Fruit fly (Drosophila melanogaster) whole organism, embryonic: ENCODE data around the gene CG31548.

ENCODE experiments used
- Ada2b ChIP-seq: fragments of 200-800 bp; sonication (Bioruptor generic); IDR thresholded peaks from 2 replicates; pipeline ENCODE4 v1.3.6; 2022; ENCODE audit warnings: missing biosample characterization, missing genetic modification characterization
- Adf1 ChIP-seq: fragments of 200-800 bp; sonication (Bioruptor generic); IDR thresholded peaks from 2 replicates; pipeline ENCODE4 v1.3.6; 2022; ENCODE audit warnings: missing biosample characterization, missing genetic modification characterization
- Atf6 ChIP-seq: fragments of 200-800 bp; sonication (Bioruptor generic); IDR thresholded peaks from 2 replicates; pipeline ENCODE4 v1.3.6; 2022; ENCODE audit warnings: missing biosample characterization, missing genetic modification characterization
- CG10321 ChIP-seq: fragments of 200-800 bp; sonication (Bioruptor generic); IDR thresholded peaks from 2 replicates; pipeline ENCODE4 v1.3.6; 2022; ENCODE audit warnings: missing biosample characterization, missing genetic modification characterization
- CG10462 ChIP-seq: fragments of 200-800 bp; sonication (Bioruptor generic); optimal IDR thresholded peaks from 2 replicates; lab custom pipeline; 2016; ENCODE audit warnings: missing biosample characterization, missing genetic modification characterization
- CG10543 ChIP-seq: fragments of 200-800 bp; sonication (Bioruptor generic); optimal IDR thresholded peaks from 3 replicates; lab custom pipeline; 2017; ENCODE audit warnings: missing biosample characterization, mild to moderate bottlenecking, missing genetic modification characterization, moderate library complexity
- CG10654 ChIP-seq: fragments of 200-800 bp; sonication (Bioruptor generic); optimal IDR thresholded peaks from 2 replicates; lab custom pipeline; 2016; ENCODE audit warnings: missing biosample characterization, missing genetic modification characterization
- CG11504 ChIP-seq: fragments of 200-800 bp; sonication (Bioruptor generic); optimal IDR thresholded peaks from 3 replicates; lab custom pipeline; 2019; ENCODE audit warnings: missing biosample characterization, mild to moderate bottlenecking, missing genetic modification characterization, moderate library complexity
- CG12104 ChIP-seq: fragments of 200-800 bp; sonication (Bioruptor generic); optimal IDR thresholded peaks from 3 replicates; lab custom pipeline; 2016; ENCODE audit warnings: missing biosample characterization, missing genetic modification characterization
- CG12391 ChIP-seq: fragments of 200-800 bp; sonication (Bioruptor generic); optimal IDR thresholded peaks from 3 replicates; lab custom pipeline; 2018; ENCODE audit warnings: missing biosample characterization, mild to moderate bottlenecking, missing genetic modification characterization, moderate library complexity
- CG13775 ChIP-seq: fragments of 200-800 bp; sonication (Bioruptor generic); optimal IDR thresholded peaks from 3 replicates; lab custom pipeline; 2017; ENCODE audit warnings: missing biosample characterization, mild to moderate bottlenecking, missing genetic modification characterization
- CG14014 ChIP-seq: fragments of 200-800 bp; sonication (Bioruptor generic); IDR thresholded peaks from 2 replicates; pipeline ENCODE4 v1.3.6; 2022; ENCODE audit warnings: missing biosample characterization, missing genetic modification characterization
- CG17359 ChIP-seq: fragments of 200-800 bp; sonication (Bioruptor generic); optimal IDR thresholded peaks from 3 replicates; lab custom pipeline; 2018; ENCODE audit warnings: missing biosample characterization, mild to moderate bottlenecking, missing genetic modification characterization, moderate library complexity
- CG30431 ChIP-seq: fragments of 200-800 bp; sonication (Bioruptor generic); optimal IDR thresholded peaks from 2 replicates; lab custom pipeline; 2017; ENCODE audit warnings: missing biosample characterization, missing genetic modification characterization
- CG32767 ChIP-seq: fragments of 200-800 bp; sonication (Bioruptor generic); IDR thresholded peaks from 2 replicates; pipeline ENCODE4 v1.3.6; 2022; ENCODE audit warnings: missing biosample characterization, missing genetic modification characterization
- CG33557 ChIP-seq: fragments of 200-800 bp; sonication (Bioruptor generic); optimal IDR thresholded peaks from 2 replicates; lab custom pipeline; 2019; ENCODE audit warnings: missing biosample characterization, mild to moderate bottlenecking, missing genetic modification characterization, moderate library complexity
- CG3995 ChIP-seq: fragments of 200-800 bp; sonication (Bioruptor generic); optimal IDR thresholded peaks from 3 replicates; lab custom pipeline; 2016; ENCODE audit warnings: missing biosample characterization, missing genetic modification characterization
- CG4707 ChIP-seq: fragments of 200-800 bp; sonication (Bioruptor generic); optimal IDR thresholded peaks from 2 replicates; lab custom pipeline; 2018; ENCODE audit warnings: missing biosample characterization, mild to moderate bottlenecking, missing genetic modification characterization, moderate library complexity
- CG5245 ChIP-seq: fragments of 200-800 bp; sonication (Bioruptor generic); optimal IDR thresholded peaks from 3 replicates; lab custom pipeline; 2016; ENCODE audit warnings: missing biosample characterization, missing genetic modification characterization
- CG6765 ChIP-seq: fragments of 200-800 bp; sonication (Bioruptor generic); optimal IDR thresholded peaks from 3 replicates; lab custom pipeline; 2017; ENCODE audit warnings: missing biosample characterization, mild to moderate bottlenecking, missing genetic modification characterization
- CG6791 ChIP-seq: fragments of 200-800 bp; sonication (Bioruptor generic); IDR thresholded peaks from 3 replicates; pipeline ENCODE4 v1.3.6; 2022; ENCODE audit warnings: missing biosample characterization, missing genetic modification characterization; ENCODE audit not compliant: partially characterized antibody
- CG8359 ChIP-seq: fragments of 200-800 bp; sonication (Bioruptor generic); optimal IDR thresholded peaks from 2 replicates; lab custom pipeline; 2017; ENCODE audit warnings: missing biosample characterization, mild to moderate bottlenecking, missing genetic modification characterization, borderline replicate concordance
- CG8924 ChIP-seq: fragments of 200-800 bp; optimal IDR thresholded peaks from 3 replicates; lab custom pipeline; 2019; ENCODE audit warnings: missing biosample characterization, mild to moderate bottlenecking, missing genetic modification characterization, moderate library complexity
- CG8944 ChIP-seq: fragments of 200-800 bp; sonication (Bioruptor generic); optimal IDR thresholded peaks from 3 replicates; lab custom pipeline; 2016; ENCODE audit warnings: missing biosample characterization, missing genetic modification characterization
- CG9797 ChIP-seq: fragments of 200-800 bp; sonication (Bioruptor generic); optimal IDR thresholded peaks from 3 replicates; lab custom pipeline; 2018; ENCODE audit warnings: missing biosample characterization, mild to moderate bottlenecking, missing genetic modification characterization
- CG9817 ChIP-seq: fragments of 200-800 bp; sonication (Bioruptor generic); optimal IDR thresholded peaks from 2 replicates; lab custom pipeline; 2018; ENCODE audit warnings: missing biosample characterization, mild to moderate bottlenecking, missing genetic modification characterization, moderate library complexity
- D ChIP-seq, 2 experiments: fragments of 200-800 bp in 1 of 2; fragments of >200 bp in 1 of 2; sonication (Bioruptor generic) in 1 of 2; optimal IDR thresholded peaks; 2 replicates in 1 of 2; 3 replicates in 1 of 2; lab custom pipeline; 2017; ENCODE audit warnings: mild to moderate bottlenecking in 1 of 2, missing biosample characterization in 1 of 2, missing genetic modification characterization in 1 of 2, missing genetic modification reagents in 1 of 2
- Dad ChIP-seq: fragments of 200-800 bp; sonication (Bioruptor generic); optimal IDR thresholded peaks from 3 replicates; lab custom pipeline; 2016; ENCODE audit warnings: missing biosample characterization, missing genetic modification characterization
- Dip2 ChIP-seq: fragments of 200-800 bp; sonication (Bioruptor generic); IDR thresholded peaks from 2 replicates; pipeline ENCODE4 v1.3.6; 2022; ENCODE audit warnings: missing biosample characterization, missing genetic modification characterization
- Hand ChIP-seq: fragments of 200-800 bp; sonication (Bioruptor generic); optimal IDR thresholded peaks from 2 replicates; lab custom pipeline; 2017; ENCODE audit warnings: mild to moderate bottlenecking, missing biosample characterization, missing genetic modification reagents, missing genetic modification characterization
- Lpt ChIP-seq: fragments of >200 bp; optimal IDR thresholded peaks from 2 replicates; lab custom pipeline; 2018; ENCODE audit warnings: missing biosample characterization, missing genetic modification characterization
- Xbp1 ChIP-seq: fragments of 200-800 bp; sonication (Bioruptor generic); optimal IDR thresholded peaks from 3 replicates; lab custom pipeline; 2016; ENCODE audit warnings: missing biosample characterization, mild to moderate bottlenecking, missing genetic modification characterization
- Xrp1 ChIP-seq: fragments of 200-800 bp; sonication (Bioruptor generic); IDR thresholded peaks from 2 replicates; pipeline ENCODE4 v1.3.6; 2022; ENCODE audit warnings: missing biosample characterization, missing genetic modification characterization
- cato ChIP-seq: fragments of 200-800 bp; sonication (Bioruptor generic); optimal IDR thresholded peaks from 2 replicates; lab custom pipeline; 2016; ENCODE audit warnings: missing biosample characterization, missing genetic modification characterization, borderline replicate concordance
- dysf ChIP-seq: fragments of 200-800 bp; sonication (Bioruptor generic); IDR thresholded peaks from 3 replicates; pipeline ENCODE4 v1.3.6; 2022; ENCODE audit warnings: missing biosample characterization, missing genetic modification characterization
- gcm2 ChIP-seq: fragments of 200-800 bp; sonication (Bioruptor generic); optimal IDR thresholded peaks from 2 replicates; lab custom pipeline; 2016; ENCODE audit warnings: missing biosample characterization, missing genetic modification characterization
- gt ChIP-seq: fragments of 200-800 bp; sonication (Bioruptor generic); IDR thresholded peaks from 2 replicates; pipeline ENCODE4 v1.3.6; 2022; ENCODE audit warnings: missing biosample characterization, missing genetic modification characterization
- hb ChIP-seq: fragments of 200-800 bp; sonication (Bioruptor generic); IDR thresholded peaks from 3 replicates; pipeline ENCODE4 v1.3.6; 2022; ENCODE audit warnings: missing biosample characterization, missing genetic modification characterization; ENCODE audit not compliant: partially characterized antibody
- ind ChIP-seq: fragments of 200-800 bp; sonication (Bioruptor generic); optimal IDR thresholded peaks from 3 replicates; lab custom pipeline; 2016; ENCODE audit warnings: missing biosample characterization, missing genetic modification characterization
- insv ChIP-seq, 2 experiments: fragments of 200-800 bp; sonication (Bioruptor generic); optimal IDR thresholded peaks; 3 replicates each; lab custom pipeline; 2016 to 2018; ENCODE audit warnings: missing biosample characterization in 2 of 2, missing genetic modification characterization in 2 of 2
- jigr1 ChIP-seq: fragments of 200-800 bp; sonication (Bioruptor generic); IDR thresholded peaks from 3 replicates; pipeline ENCODE4 v1.3.6; 2022; ENCODE audit warnings: missing biosample characterization, missing genetic modification characterization
- ken ChIP-seq: fragments of 200-800 bp; sonication (Bioruptor generic); IDR thresholded peaks from 3 replicates; pipeline ENCODE4 v1.3.6; 2022; ENCODE audit warnings: missing biosample characterization, missing genetic modification characterization
- lmd ChIP-seq: fragments of 200-800 bp; sonication (Bioruptor generic); IDR thresholded peaks from 2 replicates; pipeline ENCODE4 v1.3.6; 2022; ENCODE audit warnings: missing biosample characterization, missing genetic modification characterization
- mam ChIP-seq: fragments of 200-800 bp; sonication (Bioruptor generic); optimal IDR thresholded peaks from 3 replicates; lab custom pipeline; 2016; ENCODE audit warnings: missing biosample characterization, missing genetic modification characterization
- mld ChIP-seq: fragments of 200-800 bp; sonication (Bioruptor generic); IDR thresholded peaks from 3 replicates; pipeline ENCODE4 v1.3.6; 2022; ENCODE audit warnings: missing biosample characterization, missing genetic modification characterization; ENCODE audit not compliant: partially characterized antibody
- pan ChIP-seq, 4 experiments: fragments of >200 bp in 3 of 4; fragments of 200-800 bp in 1 of 4; sonication (Bioruptor generic) in 1 of 4; optimal IDR thresholded peaks in 3 of 4; IDR thresholded peaks in 1 of 4; 2 replicates each; pipeline versions ENCODE4 v1.3.6 to Lab custom; 2017 to 2022; ENCODE audit warnings: missing biosample characterization in 2 of 4, missing genetic modification characterization in 2 of 4, mixed read lengths in 1 of 4
- pb ChIP-seq: fragments of 200-800 bp; sonication (Bioruptor generic); optimal IDR thresholded peaks from 3 replicates; lab custom pipeline; 2016; ENCODE audit warnings: missing biosample characterization, missing genetic modification characterization
- peb ChIP-seq: fragments of 200-800 bp; sonication (Bioruptor generic); IDR thresholded peaks from 2 replicates; pipeline ENCODE4 v1.3.6; 2022; ENCODE audit warnings: missing biosample characterization, missing genetic modification characterization
- pros ChIP-seq: fragments of 200-800 bp; sonication (Bioruptor generic); optimal IDR thresholded peaks from 3 replicates; lab custom pipeline; 2019; ENCODE audit warnings: missing biosample characterization, mild to moderate bottlenecking, missing genetic modification characterization, moderate library complexity

Gene CG31548

dm6 chr3R:5620387-5620956 lies 16.2 kb downstream of the CG31548 start (continued):
- TF ChIP-seq Hand (GFP tag; lab: Kevin White, UChicago): peak; percentile 44
- peak; percentile 17 for TF ChIP-seq CG9817 (tag; lab: Kevin White, UChicago)
- peak; percentile 78 for TF ChIP-seq CG17359 (tag; lab: Kevin White, UChicago)
- TF ChIP-seq gcm2: peak; percentile 64
- peak; percentile 65; the same call in 1 of the 3 replicates for TF ChIP-seq jigr1 (GFP tag; lab: Robert Waterston, UW)
- no peak for TF ChIP-seq CG6765 (GFP tag; lab: Kevin White, UChicago)
- no peak for TF ChIP-seq pan (optimal IDR thresholded peaks at IDR 0.05; lab: Kevin White, UChicago)
- peak in 1 of 2 experiments; percentile 68 for TF ChIP-seq pan (GFP tag; optimal IDR thresholded peaks at IDR 0.05 in 1 of 2, IDR thresholded peaks at IDR 0.05 in 1 of 2)
- peak; percentile 69 for TF ChIP-seq lmd (GFP tag; lab: Robert Waterston, UW)
- peak; percentile 50 for TF ChIP-seq pb (GFP tag; lab: Kevin White, UChicago)
- TF ChIP-seq peb (GFP tag; lab: Robert Waterston, UW): 0 out of 2 replicates have a peak, but pooled peaks have one; percentile 35
- no peak for TF ChIP-seq gt (GFP tag; lab: Robert Waterston, UW)
- TF ChIP-seq mld (GFP tag; lab: Robert Waterston, UW): no peak
- TF ChIP-seq ind (GFP tag; lab: Kevin White, UChicago): peak; percentile 68
- TF ChIP-seq CG11504 (tag; lab: Kevin White, UChicago): peak; percentile 83
- no peak for TF ChIP-seq Lpt (GFP tag; lab: Kevin White, UChicago)
- TF ChIP-seq CG5245 (GFP tag; lab: Kevin White, UChicago): peak; percentile 61
- TF ChIP-seq Adf1 (GFP tag; lab: Robert Waterston, UW): no peak
- no peak for TF ChIP-seq CG9797 (GFP tag; lab: Kevin White, UChicago)
- TF ChIP-seq Xrp1: peak; percentile 59
- TF ChIP-seq CG10321 (GFP tag; lab: Robert Waterston, UW): 0 out of 2 replicates have a peak, but pooled peaks have one; percentile 3
- TF ChIP-seq Atf6: peak; percentile 57; the same call in 1 of the 2 replicates
- TF ChIP-seq CG10654: peak; percentile 40
- no peak for TF ChIP-seq Dip2
- TF ChIP-seq CG33557 (GFP tag; lab: Kevin White, UChicago): no peak
- TF ChIP-seq CG32767: no peak
- TF ChIP-seq CG10543: no peak
- peak; percentile 23 for TF ChIP-seq Dad (GFP tag; lab: Kevin White, UChicago)
- peak; percentile 37 for TF ChIP-seq CG30431 (GFP tag; lab: Kevin White, UChicago)
- TF ChIP-seq CG12104 (GFP tag; lab: Kevin White, UChicago): peak; percentile 73
- TF ChIP-seq CG6791 (GFP tag; lab: Robert Waterston, UW): no peak
- peak; percentile 43; the same call in 1 of the 2 replicates for TF ChIP-seq CG14014
- no peak for TF ChIP-seq pros
- TF ChIP-seq CG8944 (GFP tag; lab: Kevin White, UChicago): peak; percentile 52
- no peak for TF ChIP-seq CG8359 (GFP tag; lab: Kevin White, UChicago)
- TF ChIP-seq Xbp1: peak; percentile 71
- no peak for TF ChIP-seq CG4707
- TF ChIP-seq CG12391 (tag; lab: Kevin White, UChicago): peak; percentile 73
- TF ChIP-seq CG3995: peak; percentile 19
- TF ChIP-seq CG10462 (GFP tag; lab: Kevin White, UChicago): peak; percentile 20
- TF ChIP-seq dysf (GFP tag; lab: Robert Waterston, UW): peak; percentile 70
- TF ChIP-seq mam (GFP tag; lab: Kevin White, UChicago): peak; percentile 60
- TF ChIP-seq cato (GFP tag; lab: Kevin White, UChicago): peak; percentile 42
- TF ChIP-seq D (optimal IDR thresholded peaks at IDR 0.05; lab: Kevin White, UChicago): no peak
- peak; percentile 71 for TF ChIP-seq D (GFP tag; optimal IDR thresholded peaks at IDR 0.05; lab: Kevin White, UChicago)
- TF ChIP-seq ken (GFP tag; lab: Robert Waterston, UW): peak; percentile 65; the same call in 1 of the 3 replicates
- peak; percentile 74 for TF ChIP-seq CG8924 (tag; lab: Kevin White, UChicago)
- TF ChIP-seq insv (GFP tag; optimal IDR thresholded peaks at IDR 0.05; lab: Kevin White, UChicago): no peak
- peak; percentile 68 for TF ChIP-seq CG13775
- no peak for TF ChIP-seq hb (GFP tag; lab: Robert Waterston, UW)
- 0 out of 2 replicates have a peak, but pooled peaks have one; percentile 46 for TF ChIP-seq Ada2b (GFP tag; lab: Robert Waterston, UW)
